Fruit fly (Drosophila melanogaster) whole organism, embryonic: ENCODE data around the gene sinu.
A peak's percentile ranks its signal among the peaks of the same experiment; 100 is the strongest.

Source experiments
- Ada2b ChIP-seq: fragments of 200-800 bp; sonication (Bioruptor generic); IDR thresholded peaks from 2 replicates; pipeline ENCODE4 v1.3.6; 2022; ENCODE audit warnings: missing biosample characterization, missing genetic modification characterization
- Awh ChIP-seq: fragments of 200-800 bp; sonication (Bioruptor generic); IDR thresholded peaks from 2 replicates; pipeline ENCODE4, ENCODE4 v1.3.6; 2022; ENCODE audit warnings: missing biosample characterization, missing genetic modification characterization
- B-H1 ChIP-seq: fragments of 200-800 bp; sonication (Bioruptor generic); IDR thresholded peaks from 3 replicates; pipeline ENCODE4 v1.3.6; 2022; ENCODE audit warnings: missing biosample characterization, missing genetic modification characterization
- CG10462 ChIP-seq: fragments of 200-800 bp; sonication (Bioruptor generic); optimal IDR thresholded peaks from 2 replicates; lab custom pipeline; 2016; ENCODE audit warnings: missing biosample characterization, missing genetic modification characterization
- CG12071 ChIP-seq: fragments of 200-800 bp; sonication (Bioruptor generic); optimal IDR thresholded peaks from 3 replicates; lab custom pipeline; 2018; ENCODE audit warnings: missing biosample characterization, mild to moderate bottlenecking, missing genetic modification characterization
- CG13775 ChIP-seq: fragments of 200-800 bp; sonication (Bioruptor generic); optimal IDR thresholded peaks from 3 replicates; lab custom pipeline; 2017; ENCODE audit warnings: missing biosample characterization, mild to moderate bottlenecking, missing genetic modification characterization
- CG15011 ChIP-seq: fragments of 200-800 bp; sonication (Bioruptor generic); optimal IDR thresholded peaks from 3 replicates; lab custom pipeline; 2018; ENCODE audit warnings: missing biosample characterization, mild to moderate bottlenecking, missing genetic modification characterization
- CG15479 ChIP-seq: fragments of 200-800 bp; sonication (Bioruptor generic); optimal IDR thresholded peaks from 3 replicates; lab custom pipeline; 2019; ENCODE audit warnings: missing biosample characterization, mild to moderate bottlenecking, missing genetic modification characterization, moderate library complexity
- CG15601 ChIP-seq: fragments of 200-800 bp; sonication (Bioruptor generic); optimal IDR thresholded peaks from 3 replicates; lab custom pipeline; 2019; ENCODE audit warnings: missing biosample characterization, mild to moderate bottlenecking, missing genetic modification characterization, moderate library complexity
- CG17186 ChIP-seq: fragments of 200-800 bp; sonication (Bioruptor generic); optimal IDR thresholded peaks from 3 replicates; lab custom pipeline; 2017; ENCODE audit warnings: missing biosample characterization, missing genetic modification reagents, missing genetic modification characterization
- CG17385 ChIP-seq: fragments of 200-800 bp; sonication (Bioruptor generic); optimal IDR thresholded peaks from 3 replicates; lab custom pipeline; 2018; ENCODE audit warnings: missing biosample characterization, mild to moderate bottlenecking, missing genetic modification characterization
- CG17829 ChIP-seq: fragments of 200-800 bp; optimal IDR thresholded peaks from 2 replicates; lab custom pipeline; 2019; ENCODE audit warnings: missing biosample characterization, mild to moderate bottlenecking, missing genetic modification characterization, moderate library complexity
- CG2202 ChIP-seq: fragments of 200-800 bp; sonication (Bioruptor generic); optimal IDR thresholded peaks from 2 replicates; lab custom pipeline; 2018; ENCODE audit warnings: missing biosample characterization, mild to moderate bottlenecking, missing genetic modification characterization
- CG31388 ChIP-seq: fragments of 200-800 bp; sonication (Bioruptor generic); optimal IDR thresholded peaks from 2 replicates; lab custom pipeline; 2016; ENCODE audit warnings: missing biosample characterization, missing genetic modification characterization
- CG3726 ChIP-seq: fragments of 200-800 bp; sonication (Bioruptor generic); IDR thresholded peaks from 3 replicates; pipeline ENCODE4, ENCODE4 v1.3.6; 2022; ENCODE audit warnings: missing biosample characterization, missing genetic modification characterization
- CG4360 ChIP-seq: fragments of 200-800 bp; sonication (Bioruptor generic); IDR thresholded peaks from 2 replicates; pipeline ENCODE4 v1.3.6; 2022; ENCODE audit warnings: missing biosample characterization, missing genetic modification characterization
- CG6683 ChIP-seq: fragments of 200-800 bp; sonication (Bioruptor generic); optimal IDR thresholded peaks from 2 replicates; lab custom pipeline; 2017; ENCODE audit warnings: missing biosample characterization, mild to moderate bottlenecking, missing genetic modification characterization, missing genetic modification reagents
- CG6854 ChIP-seq: fragments of 200-800 bp; sonication (Bioruptor generic); optimal IDR thresholded peaks from 3 replicates; lab custom pipeline; 2017; ENCODE audit warnings: missing biosample characterization, mild to moderate bottlenecking, missing genetic modification characterization
- CG9876 ChIP-seq: fragments of 200-800 bp; sonication (Bioruptor generic); optimal IDR thresholded peaks from 2 replicates; lab custom pipeline; 2016; ENCODE audit warnings: missing biosample characterization, missing genetic modification characterization
- Dad ChIP-seq: fragments of 200-800 bp; sonication (Bioruptor generic); optimal IDR thresholded peaks from 3 replicates; lab custom pipeline; 2016; ENCODE audit warnings: missing biosample characterization, missing genetic modification characterization
- Dref ChIP-seq: fragments of 200-800 bp; sonication (Bioruptor generic); IDR thresholded peaks from 2 replicates; pipeline ENCODE4 v1.3.6; 2022; ENCODE audit warnings: missing biosample characterization, missing genetic modification characterization
- HHEX ChIP-seq: fragments of 200-800 bp; sonication (Bioruptor generic); optimal IDR thresholded peaks from 3 replicates; lab custom pipeline; 2017; ENCODE audit warnings: missing biosample characterization, mild to moderate bottlenecking, missing genetic modification characterization, missing genetic modification reagents
- Hand ChIP-seq: fragments of 200-800 bp; sonication (Bioruptor generic); optimal IDR thresholded peaks from 2 replicates; lab custom pipeline; 2017; ENCODE audit warnings: mild to moderate bottlenecking, missing biosample characterization, missing genetic modification reagents, missing genetic modification characterization
- Kr ChIP-seq: fragments of 200-800 bp; sonication (Bioruptor generic); optimal IDR thresholded peaks from 2 replicates; lab custom pipeline; 2017; ENCODE audit warnings: missing biosample characterization, mild to moderate bottlenecking, missing genetic modification characterization
- Nf-YA ChIP-seq: fragments of 200-800 bp; sonication (Bioruptor generic); IDR thresholded peaks from 2 replicates; pipeline ENCODE4 v1.3.6; 2022; ENCODE audit warnings: missing biosample characterization, missing genetic modification characterization
- Ptx1 ChIP-seq: fragments of 200-800 bp; sonication (Bioruptor generic); IDR thresholded peaks from 2 replicates; pipeline ENCODE4 v1.3.6; 2022; ENCODE audit warnings: missing biosample characterization, missing genetic modification characterization
- Rfx ChIP-seq: fragments of 200-800 bp; sonication (Bioruptor generic); IDR thresholded peaks from 2 replicates; pipeline ENCODE4 v1.3.6; 2022; ENCODE audit warnings: missing biosample characterization, missing genetic modification characterization
- Scr ChIP-seq: fragments of 200-800 bp; sonication (Bioruptor generic); IDR thresholded peaks from 2 replicates; pipeline ENCODE4 v1.3.6; 2022; ENCODE audit warnings: missing biosample characterization, missing genetic modification characterization; ENCODE audit not compliant: partially characterized antibody
- Ssrp ChIP-seq: fragments of 200-800 bp; sonication (Bioruptor generic); optimal IDR thresholded peaks from 2 replicates; lab custom pipeline; 2018; ENCODE audit warnings: missing biosample characterization, mild to moderate bottlenecking, missing genetic modification characterization, moderate library complexity
- YL-1 ChIP-seq: fragments of 200-800 bp; sonication (Bioruptor generic); optimal IDR thresholded peaks from 3 replicates; lab custom pipeline; 2017; ENCODE audit warnings: missing biosample characterization, mild to moderate bottlenecking, missing genetic modification characterization
- br ChIP-seq: fragments of >200 bp; optimal IDR thresholded peaks from 2 replicates; lab custom pipeline; 2017
- btn ChIP-seq: fragments of 200-800 bp; sonication (Bioruptor generic); optimal IDR thresholded peaks from 2 replicates; lab custom pipeline; 2016; ENCODE audit warnings: missing biosample characterization, missing genetic modification characterization
- cad ChIP-seq: fragments of >200 bp; optimal IDR thresholded peaks from 2 replicates; lab custom pipeline; 2017; ENCODE audit warnings: missing biosample characterization, missing genetic modification characterization
- chif ChIP-seq, 2 experiments: fragments of 200-800 bp; sonication (Bioruptor generic); optimal IDR thresholded peaks; 3 replicates each; lab custom pipeline; 2016; ENCODE audit warnings: missing biosample characterization in 2 of 2, missing genetic modification characterization in 2 of 2
- croc ChIP-seq: fragments of 200-800 bp; sonication (Bioruptor generic); conservative IDR thresholded peaks from 3 replicates; pipeline ENCODE4 v1.3.6; 2022; ENCODE audit warnings: missing biosample characterization, missing genetic modification characterization
- gsb-n ChIP-seq: fragments of 200-800 bp; sonication (Bioruptor generic); optimal IDR thresholded peaks from 3 replicates; lab custom pipeline; 2018; ENCODE audit warnings: missing biosample characterization, mild to moderate bottlenecking, missing genetic modification characterization
- her ChIP-seq: fragments of 200-800 bp; sonication (Bioruptor generic); optimal IDR thresholded peaks from 2 replicates; lab custom pipeline; 2016; ENCODE audit warnings: missing biosample characterization, missing genetic modification characterization
- lilli ChIP-seq: fragments of 200-800 bp; sonication (Bioruptor generic); optimal IDR thresholded peaks from 3 replicates; lab custom pipeline; 2016; ENCODE audit warnings: missing biosample characterization, missing genetic modification characterization
- p53 ChIP-seq: fragments of 200-800 bp; sonication (Bioruptor generic); optimal IDR thresholded peaks from 2 replicates; lab custom pipeline; 2016; ENCODE audit warnings: missing biosample characterization, missing genetic modification characterization
- phol ChIP-seq: fragments of 200-800 bp; sonication (Bioruptor generic); optimal IDR thresholded peaks from 3 replicates; lab custom pipeline; 2018; ENCODE audit warnings: missing biosample characterization, mild to moderate bottlenecking, missing genetic modification characterization, moderate library complexity
- scrt ChIP-seq: fragments of 200-800 bp; sonication (Bioruptor generic); optimal IDR thresholded peaks from 2 replicates; lab custom pipeline; 2018; ENCODE audit warnings: missing biosample characterization, mild to moderate bottlenecking, missing genetic modification characterization, moderate library complexity
- seq ChIP-seq: fragments of 200-800 bp; sonication (Bioruptor generic); IDR thresholded peaks from 2 replicates; pipeline ENCODE4 v1.3.6; 2022; ENCODE audit warnings: missing biosample characterization, missing genetic modification characterization
- tgo ChIP-seq: fragments of 200-800 bp; sonication (Bioruptor generic); IDR thresholded peaks from 3 replicates; pipeline ENCODE4 v1.3.6; 2022; ENCODE audit warnings: missing biosample characterization, missing genetic modification characterization
- toy ChIP-seq: fragments of 200-800 bp; sonication (Bioruptor generic); IDR thresholded peaks from 2 replicates; pipeline ENCODE4 v1.3.6; 2022; ENCODE audit warnings: missing biosample characterization, missing genetic modification characterization
- trem ChIP-seq: fragments of 200-800 bp; optimal IDR thresholded peaks from 3 replicates; lab custom pipeline; 2019; ENCODE audit warnings: missing biosample characterization, mild to moderate bottlenecking, missing genetic modification characterization, moderate library complexity
- tup ChIP-seq: fragments of 200-800 bp; sonication (Bioruptor generic); optimal IDR thresholded peaks from 2 replicates; lab custom pipeline; 2016; ENCODE audit warnings: missing biosample characterization, mild to moderate bottlenecking, missing genetic modification characterization, moderate library complexity
- unpg ChIP-seq: fragments of 200-800 bp; sonication (Bioruptor generic); optimal IDR thresholded peaks from 3 replicates; lab custom pipeline; 2018; ENCODE audit warnings: missing biosample characterization, mild to moderate bottlenecking, missing genetic modification characterization, moderate library complexity
- usp ChIP-seq: fragments of >200 bp; optimal IDR thresholded peaks from 2 replicates; lab custom pipeline; 2017; ENCODE audit warnings: missing biosample characterization, missing genetic modification characterization
- zfh1 ChIP-seq: fragments of 200-800 bp; sonication (Bioruptor generic); IDR thresholded peaks from 3 replicates; pipeline ENCODE4 v1.3.6; 2022; ENCODE audit warnings: missing biosample characterization, missing genetic modification characterization

The sinu gene

DNA sequence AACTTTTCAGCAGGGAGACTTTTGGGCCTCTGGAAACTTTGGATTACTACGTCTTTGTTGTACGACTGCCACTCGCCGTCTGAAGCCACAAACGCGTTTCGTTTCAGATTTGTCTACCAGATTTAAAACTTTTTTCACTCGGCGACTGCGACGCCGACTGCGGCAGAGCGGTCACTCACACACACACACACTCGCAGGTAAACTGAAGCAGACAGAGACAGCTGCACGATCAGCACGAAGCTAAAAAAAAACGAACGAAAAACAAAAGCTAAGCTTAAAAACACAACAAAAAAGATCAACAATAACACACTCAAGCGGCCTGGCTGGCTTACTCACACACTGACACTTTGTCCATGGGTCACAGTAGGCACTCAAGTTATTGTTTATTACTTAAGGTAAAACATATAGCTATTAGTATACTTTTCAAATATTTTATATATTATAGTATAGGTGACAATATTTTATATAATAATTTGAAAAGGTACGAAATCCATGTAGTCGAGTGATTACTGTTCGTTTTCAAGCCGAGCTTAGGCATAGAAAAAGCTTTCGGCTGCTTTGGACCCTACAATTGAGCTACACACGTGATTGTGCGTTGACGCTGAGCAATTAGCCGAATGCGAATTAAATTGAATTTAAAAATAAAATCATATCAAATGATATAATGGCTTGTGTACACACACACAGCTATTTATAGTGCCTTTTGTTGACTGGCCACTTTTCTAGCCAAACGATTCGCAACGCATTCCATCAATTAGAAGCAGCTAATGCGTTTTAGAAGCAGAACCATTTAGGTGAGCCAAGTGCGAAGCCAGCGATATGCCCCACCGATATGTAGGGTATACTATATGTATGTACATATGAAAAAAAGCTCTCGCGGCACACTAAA lies 16.1 kb upstream of the sinu start, which contains the start of gene Msr-110 (continued):
- TF ChIP-seq Dref: no peak; the same call in 1 of the 2 replicates
- TF ChIP-seq tgo: peak; percentile 92
- peak; percentile 93 for TF ChIP-seq Rfx (GFP tag; lab: Robert Waterston, UW)
- no peak for TF ChIP-seq br
- TF ChIP-seq Kr (GFP tag; lab: Kevin White, UChicago): no peak
- TF ChIP-seq lilli: peak; percentile 77
- peak; percentile 70 for TF ChIP-seq toy
- peak; percentile 70 for TF ChIP-seq CG6683
- peak; percentile 65; the same call in 1 of the 2 replicates for TF ChIP-seq Nf-YA (GFP tag; lab: Robert Waterston, UW)
- TF ChIP-seq Ada2b (GFP tag; lab: Robert Waterston, UW): peak; percentile 84
- peak; percentile 92 for TF ChIP-seq seq (GFP tag; lab: Robert Waterston, UW)
- peak; percentile 35 for TF ChIP-seq p53
- no peak for TF ChIP-seq CG2202 (tag; lab: Kevin White, UChicago)
- TF ChIP-seq B-H1 (GFP tag; lab: Robert Waterston, UW): peak; percentile 74; the same call in 2 of the 3 replicates
- no peak for TF ChIP-seq cad (GFP tag; lab: Kevin White, UChicago)
- TF ChIP-seq phol (tag; lab: Kevin White, UChicago): peak; percentile 91
- peak; percentile 78 for TF ChIP-seq CG15011
- no peak for TF ChIP-seq Scr (GFP tag; lab: Robert Waterston, UW)
- TF ChIP-seq Awh (GFP tag; lab: Robert Waterston, UW): peak; percentile 74
- TF ChIP-seq zfh1 (GFP tag; lab: Robert Waterston, UW): peak; percentile 72
- TF ChIP-seq CG15601 (tag; lab: Kevin White, UChicago): peak; percentile 84
- TF ChIP-seq tup (GFP tag; lab: Kevin White, UChicago): peak; percentile 45
- TF ChIP-seq CG17829 (tag; lab: Kevin White, UChicago): peak; percentile 83
- TF ChIP-seq trem: peak; percentile 67
- TF ChIP-seq Hand (GFP tag; lab: Kevin White, UChicago): peak; percentile 74
- TF ChIP-seq her (GFP tag; lab: Kevin White, UChicago): peak; percentile 34
- TF ChIP-seq scrt (GFP tag; lab: Kevin White, UChicago): peak; percentile 80
- TF ChIP-seq Ptx1 (GFP tag; lab: Robert Waterston, UW): peak; percentile 95
- TF ChIP-seq gsb-n (tag; lab: Kevin White, UChicago): peak; percentile 77
- peak; percentile 88 for TF ChIP-seq CG17385 (GFP tag; lab: Kevin White, UChicago)
- peak; percentile 89 for TF ChIP-seq HHEX (GFP tag; lab: Kevin White, UChicago)
- TF ChIP-seq CG17186 (GFP tag; lab: Kevin White, UChicago): peak; percentile 13
- TF ChIP-seq croc (GFP tag; lab: Robert Waterston, UW): peak; percentile 81
- peak; percentile 69; the same call in 2 of the 3 replicates for TF ChIP-seq CG3726 (GFP tag; lab: Robert Waterston, UW)
- peak; percentile 76 for TF ChIP-seq CG12071
- TF ChIP-seq Ssrp (tag; lab: Kevin White, UChicago): peak; percentile 85
- peak; percentile 66 for TF ChIP-seq btn (GFP tag; lab: Kevin White, UChicago)
- TF ChIP-seq CG31388: peak; percentile 61
- TF ChIP-seq CG15479 (GFP tag; lab: Kevin White, UChicago): no peak
- peak; percentile 64 for TF ChIP-seq CG10462 (GFP tag; lab: Kevin White, UChicago)
- TF ChIP-seq chif (GFP tag; optimal IDR thresholded peaks at IDR 0.05; lab: Kevin White, UChicago): peak; percentile 49 to 79
- peak; percentile 85 for TF ChIP-seq CG6854 (GFP tag; lab: Kevin White, UChicago)
- TF ChIP-seq unpg (GFP tag; lab: Kevin White, UChicago): peak; percentile 91
- TF ChIP-seq Dad (GFP tag; lab: Kevin White, UChicago): peak; percentile 81
- no peak for TF ChIP-seq usp (GFP tag; lab: Kevin White, UChicago)
- TF ChIP-seq CG9876: peak; percentile 53
- peak; percentile 72 for TF ChIP-seq CG13775
- TF ChIP-seq CG4360: no peak
- peak; percentile 54 for TF ChIP-seq YL-1
